Worm (Caenorhabditis elegans) whole organism, young adult: ENCODE results near the gene sqst-4.
A peak's percentile ranks its signal among the peaks of the same experiment; 100 is the strongest.

Source experiments
- B0261.1 ChIP-seq: sonication (generic microtip); optimal IDR thresholded peaks from 2 replicates; lab custom pipeline; 2016; ENCODE audit warnings: mild to moderate bottlenecking, missing genetic modification characterization, moderate library complexity, missing compliant biosample characterization
- C06A6.2 ChIP-seq: fragments of 200-800 bp; sonication (Bioruptor generic); conservative IDR thresholded peaks from 2 replicates; pipeline ENCODE4 v1.3.6; 2022; ENCODE audit warnings: missing genetic modification characterization, missing compliant biosample characterization
- D2030.7 ChIP-seq: fragments of 200-800 bp; sonication (Bioruptor generic); IDR thresholded peaks from 2 replicates; pipeline ENCODE4 v1.3.6; 2022; ENCODE audit warnings: missing genetic modification reagents, missing genetic modification characterization, missing compliant biosample characterization
- F10E7.11 ChIP-seq: sonication (generic microtip); optimal IDR thresholded peaks from 2 replicates; lab custom pipeline; 2017; ENCODE audit warnings: mild to moderate bottlenecking, missing genetic modification characterization, moderate library complexity, missing compliant biosample characterization
- F23B12.7 ChIP-seq: sonication (generic microtip); optimal IDR thresholded peaks from 2 replicates; lab custom pipeline; 2017; ENCODE audit warnings: missing genetic modification characterization, mild to moderate bottlenecking, missing compliant biosample characterization, antibody characterized with exemption, moderate library complexity; ENCODE audit not compliant: insufficient read depth
- F39B2.1 ChIP-seq: fragments of 200-800 bp; sonication (Bioruptor generic); IDR thresholded peaks from 2 replicates; pipeline ENCODE4 v1.3.6; 2022; ENCODE audit warnings: missing genetic modification reagents, missing genetic modification characterization, missing compliant biosample characterization
- F57A8.1 ChIP-seq: fragments of 200-800 bp; sonication (Bioruptor generic); optimal IDR thresholded peaks from 2 replicates; lab custom pipeline; 2018; ENCODE audit warnings: mild to moderate bottlenecking, missing genetic modification characterization, moderate library complexity, missing compliant biosample characterization
- F57C9.4 ChIP-seq: sonication (generic microtip); optimal IDR thresholded peaks from 2 replicates; lab custom pipeline; 2017; ENCODE audit warnings: mild to moderate bottlenecking, missing genetic modification characterization, missing compliant biosample characterization
- K11D2.4 ChIP-seq: fragments of 200-800 bp; sonication (Bioruptor generic); IDR thresholded peaks from 2 replicates; pipeline ENCODE4 v1.3.6; 2022; ENCODE audit warnings: missing genetic modification reagents, missing genetic modification characterization, missing compliant biosample characterization
- K12H6.12 ChIP-seq: fragments of 200-800 bp; sonication (Bioruptor generic); optimal IDR thresholded peaks from 2 replicates; lab custom pipeline; 2018; ENCODE audit warnings: mild to moderate bottlenecking, missing genetic modification characterization, missing compliant biosample characterization
- Y53F4B.3 ChIP-seq: fragments of 200-800 bp; sonication (Bioruptor generic); IDR thresholded peaks from 2 replicates; pipeline ENCODE4 v1.3.6; 2022; ENCODE audit warnings: missing genetic modification reagents, missing genetic modification characterization, missing compliant biosample characterization
- ZK185.1 ChIP-seq: sonication (generic microtip); optimal IDR thresholded peaks from 2 replicates; lab custom pipeline; 2016; ENCODE audit warnings: mild to moderate bottlenecking, missing genetic modification characterization, missing compliant biosample characterization; ENCODE audit not compliant: poor library complexity, severe bottlenecking
- akir-1 ChIP-seq: fragments of 200-800 bp; sonication (Bioruptor generic); optimal IDR thresholded peaks from 2 replicates; lab custom pipeline; 2018; ENCODE audit warnings: mild to moderate bottlenecking, missing genetic modification characterization, moderate library complexity, missing compliant biosample characterization
- ccch-3 ChIP-seq: fragments of 200-800 bp; sonication (Bioruptor generic); optimal IDR thresholded peaks from 2 replicates; lab custom pipeline; 2018; ENCODE audit warnings: mild to moderate bottlenecking, missing genetic modification characterization, missing compliant biosample characterization
- dpl-1 ChIP-seq: fragments of 150-350 bp; optimal IDR thresholded peaks from 2 replicates; lab custom pipeline; 2014; ENCODE audit warnings: missing biosample characterization, missing genetic modification reagents, missing genetic modification characterization
- egl-44 ChIP-seq: fragments of 200-800 bp; sonication (Bioruptor generic); IDR thresholded peaks from 2 replicates; pipeline ENCODE4 v1.3.6; 2022; ENCODE audit warnings: missing genetic modification reagents, missing genetic modification characterization, missing compliant biosample characterization
- ekl-4 ChIP-seq: fragments of 200-800 bp; sonication (Bioruptor generic); IDR thresholded peaks from 2 replicates; pipeline ENCODE4 v1.3.6; 2022; ENCODE audit warnings: missing genetic modification reagents, missing genetic modification characterization, missing compliant biosample characterization
- ets-4 ChIP-seq: fragments of 200-800 bp; sonication (Bioruptor generic); optimal IDR thresholded peaks from 2 replicates; lab custom pipeline; 2018; ENCODE audit warnings: mild to moderate bottlenecking, missing genetic modification characterization, missing compliant biosample characterization
- him-1 ChIP-seq: sonication (generic microtip); optimal IDR thresholded peaks from 2 replicates; lab custom pipeline; 2016; ENCODE audit warnings: missing genotype, missing genetic modification reagents, missing genetic modification characterization, missing compliant biosample characterization
- hmg-1.2 ChIP-seq: fragments of 200-800 bp; sonication (Bioruptor generic); IDR thresholded peaks from 2 replicates; pipeline ENCODE4 v1.3.6; 2022; ENCODE audit warnings: missing genetic modification reagents, missing genetic modification characterization, missing compliant biosample characterization
- hmg-20 ChIP-seq: fragments of 200-800 bp; sonication (Bioruptor generic); IDR thresholded peaks from 2 replicates; pipeline ENCODE4 v1.3.6; 2022; ENCODE audit warnings: missing genetic modification reagents, missing genetic modification characterization, missing compliant biosample characterization
- hrde-1 ChIP-seq: sonication (generic microtip); optimal IDR thresholded peaks from 2 replicates; lab custom pipeline; 2016; ENCODE audit warnings: missing genetic modification characterization, mild to moderate bottlenecking, missing compliant biosample characterization, moderate library complexity, missing genotype, missing genetic modification reagents, borderline replicate concordance
- hsf-1 ChIP-seq: fragments of 200-800 bp; sonication (Bioruptor generic); IDR thresholded peaks from 2 replicates; pipeline ENCODE4 v1.3.6; 2022; ENCODE audit warnings: missing genetic modification reagents, missing genetic modification characterization, missing compliant biosample characterization
- lag-1 ChIP-seq: fragments of 200-800 bp; sonication (Bioruptor generic); IDR thresholded peaks from 2 replicates; pipeline ENCODE4 v1.3.6; 2022; ENCODE audit warnings: missing genetic modification reagents, missing genetic modification characterization, missing compliant biosample characterization
- lin-35 ChIP-seq, 3 experiments: fragments of 150-350 bp in 2 of 3; sonication (generic microtip) in 1 of 3; optimal IDR thresholded peaks; 2 replicates each; lab custom pipeline; 2014 to 2018; ENCODE audit warnings: missing biosample characterization in 3 of 3, missing genetic modification characterization in 3 of 3, missing genetic modification reagents in 3 of 3
- lsy-27 ChIP-seq: sonication (generic microtip); optimal IDR thresholded peaks from 2 replicates; lab custom pipeline; 2017; ENCODE audit warnings: missing genetic modification characterization, mild to moderate bottlenecking, missing compliant biosample characterization, antibody characterized with exemption, missing genotype, borderline replicate concordance; ENCODE audit not compliant: insufficient read depth
- madf-10 ChIP-seq: sonication (generic microtip); optimal IDR thresholded peaks from 2 replicates; lab custom pipeline; 2016; ENCODE audit warnings: mild to moderate bottlenecking, missing genetic modification characterization, missing compliant biosample characterization
- madf-3 ChIP-seq: fragments of 200-800 bp; sonication (Bioruptor generic); IDR thresholded peaks from 2 replicates; pipeline ENCODE4 v1.3.6; 2022; ENCODE audit warnings: missing genetic modification reagents, missing genetic modification characterization, missing compliant biosample characterization
- nfya-1 ChIP-seq: sonication (generic microtip); optimal IDR thresholded peaks from 2 replicates; lab custom pipeline; 2017; ENCODE audit warnings: antibody characterized with exemption, missing compliant biosample characterization, missing genetic modification characterization, borderline replicate concordance; ENCODE audit not compliant: insufficient read depth
- nhr-120 ChIP-seq: fragments of 200-800 bp; sonication (Bioruptor generic); IDR thresholded peaks from 2 replicates; pipeline ENCODE4 v1.3.6; 2022; ENCODE audit warnings: missing genetic modification characterization, missing compliant biosample characterization
- nhr-27 ChIP-seq: fragments of 200-800 bp; sonication (Bioruptor generic); optimal IDR thresholded peaks from 2 replicates; lab custom pipeline; 2018; ENCODE audit warnings: mild to moderate bottlenecking, missing genetic modification characterization, moderate library complexity, missing compliant biosample characterization
- rcor-1 ChIP-seq: fragments of 200-800 bp; sonication (Bioruptor generic); IDR thresholded peaks from 2 replicates; pipeline ENCODE4 v1.3.6; 2022; ENCODE audit warnings: missing genetic modification reagents, missing genetic modification characterization, missing compliant biosample characterization
- repo-1 ChIP-seq: sonication (generic microtip); optimal IDR thresholded peaks from 2 replicates; lab custom pipeline; 2017; ENCODE audit warnings: mild to moderate bottlenecking, missing genetic modification characterization, missing compliant biosample characterization
- rpc-1 ChIP-seq, 2 experiments: fragments of 150-350 bp in 1 of 2; sonication (generic microtip) in 1 of 2; optimal IDR thresholded peaks; 2 replicates each; lab custom pipeline; 2014 to 2018; ENCODE audit warnings: missing biosample characterization in 1 of 2, missing genetic modification characterization in 1 of 2, missing genetic modification reagents in 1 of 2, missing genotype in 1 of 2
- sdz-38 ChIP-seq: sonication (generic microtip); optimal IDR thresholded peaks from 2 replicates; lab custom pipeline; 2016; ENCODE audit warnings: missing genotype, missing genetic modification characterization, missing compliant biosample characterization
- unc-130 ChIP-seq: sonication (generic microtip); optimal IDR thresholded peaks from 2 replicates; lab custom pipeline; 2016; ENCODE audit warnings: missing genetic modification reagents, missing genetic modification characterization, missing compliant biosample characterization
- xnd-1 ChIP-seq: sonication (generic microtip); optimal IDR thresholded peaks from 2 replicates; lab custom pipeline; 2016; ENCODE audit warnings: missing genotype, missing genetic modification reagents, missing genetic modification characterization, missing compliant biosample characterization
- zfh-2 ChIP-seq: fragments of 200-800 bp; sonication (Bioruptor generic); conservative IDR thresholded peaks from 2 replicates; pipeline ENCODE4 v1.3.6; 2022; ENCODE audit warnings: missing genetic modification reagents, missing genetic modification characterization, missing compliant biosample characterization

Gene sqst-4

ce11 chrV:16527796-16528195 is 39.5 kb downstream of the sqst-4 start, which contains the start of gene F36D3.16:
Gene F36D3.16 (plus strand): TSS chrV:16528096.
- TF ChIP-seq xnd-1 (no peak), F57A8.1 (GFP tag; lab: Kevin White, UChicago) (no peak), C06A6.2 (GFP tag; lab: Robert Waterston, UW) (no peak), rpc-1 (optimal IDR thresholded peaks at IDR 0.05; lab: Kevin White, UChicago) (no peak), rpc-1 (tag; optimal IDR thresholded peaks at IDR 0.05; lab: Kevin White, UChicago) (no peak), ekl-4 (GFP tag; lab: Robert Waterston, UW) (no peak), rcor-1 (GFP tag; lab: Robert Waterston, UW) (no peak), lag-1 (GFP tag; lab: Robert Waterston, UW) (no peak)
- TF ChIP-seq, all 124 proteins: peak for 0

DNA sequence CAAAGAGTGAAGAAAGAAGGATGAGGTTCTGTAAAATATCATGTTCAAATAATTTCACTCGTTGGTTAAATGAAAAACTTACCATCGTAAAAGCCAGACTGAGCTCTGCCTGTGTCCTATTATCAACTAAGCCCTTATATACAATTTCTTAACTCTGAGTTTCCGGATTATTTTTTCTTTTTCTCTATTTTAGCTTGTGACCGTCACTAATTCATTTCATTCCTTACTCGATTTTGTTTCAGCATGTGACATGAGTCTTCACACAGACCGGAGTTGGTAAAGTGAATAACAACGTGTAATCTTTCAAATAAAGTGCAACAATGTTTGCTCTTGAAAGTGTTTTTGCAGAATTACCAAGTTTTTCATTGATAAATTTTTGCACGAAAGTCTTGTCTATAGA is 45.7 kb downstream of the sqst-4 start, which contains the start of gene cpr-2:
Gene cpr-2, minus strand, starts transcription at position 101 of the 400 bp plus-strand sequence.
- no peak for TF ChIP-seq egl-44
- no peak for TF ChIP-seq nhr-120 (GFP tag; lab: Robert Waterston, UW)
- TF ChIP-seq madf-3 (GFP tag; lab: Robert Waterston, UW): no peak
- no peak for TF ChIP-seq nhr-27
- TF ChIP-seq ZK185.1 (tag; lab: Kevin White, UChicago): no peak
- TF ChIP-seq akir-1 (GFP tag; lab: Kevin White, UChicago): no peak
- no peak for TF ChIP-seq lag-1 (GFP tag; lab: Robert Waterston, UW)
- no peak for TF ChIP-seq dpl-1 (GFP tag; lab: Kevin White, UChicago)

DNA sequence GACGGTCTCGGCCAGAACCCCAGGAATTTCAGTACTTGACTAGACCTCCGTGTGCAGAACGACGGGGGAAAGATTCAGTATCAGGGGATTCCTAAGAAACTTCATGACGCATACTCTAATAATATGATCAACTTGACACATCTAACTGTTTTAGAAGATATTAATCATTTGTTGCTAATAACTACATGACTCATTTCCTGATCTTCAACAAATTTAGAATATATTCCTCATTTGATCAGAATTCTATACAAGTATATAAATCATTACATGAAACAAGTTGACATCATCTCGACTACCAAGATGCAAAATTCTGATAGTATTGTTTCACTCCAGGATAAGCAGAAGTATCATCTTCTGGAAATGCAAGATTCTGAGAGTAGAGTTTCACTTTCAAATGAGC is 46.9 kb downstream of the sqst-4 start, which contains the start of gene Y32B12B.8:
Gene Y32B12B.8, plus strand, starts transcription at position 301 of the 400 bp plus-strand sequence.
- no peak for TF ChIP-seq madf-10 (tag; lab: Kevin White, UChicago)
- TF ChIP-seq hrde-1 (tag; lab: Kevin White, UChicago): no peak
- TF ChIP-seq sdz-38 (tag; lab: Kevin White, UChicago): no peak
- TF ChIP-seq ekl-4 (GFP tag; lab: Robert Waterston, UW): no peak
- TF ChIP-seq nhr-27: no peak
- TF ChIP-seq B0261.1 (tag; lab: Kevin White, UChicago): no peak
- TF ChIP-seq, all 124 proteins: peak for 0

DNA sequence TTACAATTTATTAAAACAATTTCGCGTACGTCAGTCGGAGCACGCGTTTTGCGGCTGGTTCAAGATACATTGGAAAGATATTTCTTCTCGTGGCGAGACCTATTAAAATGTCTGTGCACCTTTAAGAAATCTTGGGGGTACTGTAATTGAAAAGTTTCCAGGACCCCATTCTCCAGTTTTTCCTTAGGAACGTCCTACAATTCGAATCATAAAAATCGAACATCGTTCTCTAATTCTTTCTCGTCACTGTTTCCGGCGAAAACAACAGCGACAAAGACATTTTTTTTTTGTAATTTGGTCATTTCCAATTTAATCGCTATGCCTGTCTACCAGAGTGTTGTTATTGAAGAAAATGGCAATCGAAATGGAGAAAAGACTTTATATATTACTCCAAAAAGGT is 48.4 kb downstream of the sqst-4 start, which contains the start of gene Y32B12B.1:
Gene Y32B12B.1, plus strand, starts transcription at position 301 of the 400 bp plus-strand sequence.
- TF ChIP-seq ets-4 (GFP tag; lab: Kevin White, UChicago) (no peak), lsy-27 (tag; lab: Kevin White, UChicago) (no peak), K11D2.4 (GFP tag; lab: Robert Waterston, UW) (no peak), lin-35 (GFP tag; optimal IDR thresholded peaks at IDR 0.05; lab: Kevin White, UChicago) (no peak), hmg-1.2 (GFP tag; lab: Robert Waterston, UW) (no peak), hmg-20 (GFP tag; lab: Robert Waterston, UW) (no peak), F57A8.1 (GFP tag; lab: Kevin White, UChicago) (no peak), zfh-2 (GFP tag; lab: Robert Waterston, UW) (no peak)
- TF ChIP-seq, all 124 proteins: peak for 0

DNA sequence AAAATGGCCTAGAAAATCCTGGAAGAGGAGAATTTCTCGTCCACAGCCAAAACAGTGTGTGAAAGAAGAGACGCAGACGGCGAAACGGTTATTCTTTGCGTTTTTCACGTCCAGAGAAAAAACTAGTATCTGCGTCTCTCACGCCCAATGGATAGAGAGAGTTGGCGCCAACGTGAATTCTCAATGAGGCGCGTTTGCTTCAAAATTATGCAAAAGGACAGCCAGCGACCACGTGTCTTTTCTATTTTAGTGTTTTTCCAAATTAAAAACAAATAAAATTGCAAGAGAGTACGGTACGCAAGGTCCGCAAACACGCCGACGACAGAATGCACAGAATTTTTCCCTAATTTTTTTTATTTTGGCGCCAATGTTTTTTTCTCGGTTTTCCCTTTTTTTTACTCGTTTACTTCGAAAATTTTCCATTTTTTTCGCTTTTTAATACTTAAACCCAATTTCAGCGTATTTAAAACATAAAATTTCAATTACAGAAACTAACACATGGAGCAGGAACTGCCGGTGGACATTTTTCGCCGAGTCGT is 49.7 kb downstream of the sqst-4 start, which contains the start of gene Y32B12B.2:
Gene Y32B12B.2, plus strand, starts transcription at position 489 of the 539 bp plus-strand sequence.
- no peak for TF ChIP-seq ccch-3 (GFP tag; lab: Kevin White, UChicago)
- TF ChIP-seq F10E7.11 (tag; lab: Kevin White, UChicago): no peak
- TF ChIP-seq C06A6.2 (GFP tag; lab: Robert Waterston, UW): no peak
- no peak for TF ChIP-seq nhr-120 (GFP tag; lab: Robert Waterston, UW)
- no peak for TF ChIP-seq nfya-1 (tag; lab: Kevin White, UChicago)
- no peak for TF ChIP-seq F23B12.7 (tag; lab: Kevin White, UChicago)
- TF ChIP-seq repo-1 (tag; lab: Kevin White, UChicago): no peak
- TF ChIP-seq hsf-1 (GFP tag; lab: Robert Waterston, UW): peak; percentile 61
- 0 out of 2 replicates have a peak, but pooled peaks have one; percentile 17 for TF ChIP-seq madf-3 (GFP tag; lab: Robert Waterston, UW)
- no peak for TF ChIP-seq ZK185.1 (tag; lab: Kevin White, UChicago)
- no peak for TF ChIP-seq Y53F4B.3
- peak; percentile 67; the same call in 1 of the 2 replicates for TF ChIP-seq D2030.7 (GFP tag; lab: Robert Waterston, UW)
- TF ChIP-seq him-1 (tag; lab: Kevin White, UChicago): no peak
- TF ChIP-seq rpc-1 (optimal IDR thresholded peaks at IDR 0.05; lab: Kevin White, UChicago): no peak
- TF ChIP-seq rpc-1 (tag; optimal IDR thresholded peaks at IDR 0.05; lab: Kevin White, UChicago): no peak
- TF ChIP-seq K12H6.12 (tag; lab: Kevin White, UChicago): peak; percentile 31
- TF ChIP-seq F57C9.4: no peak
- TF ChIP-seq nhr-27: no peak
- no peak for TF ChIP-seq F39B2.1
- TF ChIP-seq unc-130: peak; percentile 26
